Worm (Caenorhabditis elegans) whole organism, early embryonic: ENCODE measurements around the gene tni-1.

Source experiments
- F13C5.2 ChIP-seq: sonication (generic microtip); optimal IDR thresholded peaks from 2 replicates; lab custom pipeline; 2017; ENCODE audit warnings: mild to moderate bottlenecking, missing genetic modification characterization, inconsistent platforms, missing compliant biosample characterization
- ama-1 ChIP-seq: fragments of 150-350 bp; optimal IDR thresholded peaks from 2 replicates; lab custom pipeline; 2014
- ceh-13 ChIP-seq: fragments of 200-800 bp; sonication (Bioruptor generic); optimal IDR thresholded peaks from 2 replicates; lab custom pipeline; 2018; ENCODE audit warnings: mild to moderate bottlenecking, missing genetic modification characterization, missing compliant biosample characterization
- ets-7 ChIP-seq: sonication (generic microtip); optimal IDR thresholded peaks from 2 replicates; lab custom pipeline; 2016; ENCODE audit warnings: missing genotype, missing genetic modification characterization, missing compliant biosample characterization
- flt-1 ChIP-seq: fragments of 200-800 bp; sonication (Bioruptor generic); IDR thresholded peaks from 2 replicates; pipeline ENCODE4 v1.3.6; 2022; ENCODE audit warnings: missing genetic modification characterization, missing compliant biosample characterization
- hmg-4 ChIP-seq: fragments of 200-800 bp; sonication (Bioruptor generic); optimal IDR thresholded peaks from 2 replicates; lab custom pipeline; 2018; ENCODE audit warnings: mild to moderate bottlenecking, missing genetic modification characterization, missing compliant biosample characterization
- sea-1 ChIP-seq: fragments of 200-800 bp; sonication (Bioruptor generic); conservative IDR thresholded peaks from 2 replicates; pipeline ENCODE4 v1.3.6; 2022; ENCODE audit warnings: missing genetic modification characterization, missing compliant biosample characterization
- tra-4 ChIP-seq: sonication (generic microtip); optimal IDR thresholded peaks from 2 replicates; lab custom pipeline; 2017; ENCODE audit warnings: missing genetic modification characterization, missing compliant biosample characterization

DNA sequence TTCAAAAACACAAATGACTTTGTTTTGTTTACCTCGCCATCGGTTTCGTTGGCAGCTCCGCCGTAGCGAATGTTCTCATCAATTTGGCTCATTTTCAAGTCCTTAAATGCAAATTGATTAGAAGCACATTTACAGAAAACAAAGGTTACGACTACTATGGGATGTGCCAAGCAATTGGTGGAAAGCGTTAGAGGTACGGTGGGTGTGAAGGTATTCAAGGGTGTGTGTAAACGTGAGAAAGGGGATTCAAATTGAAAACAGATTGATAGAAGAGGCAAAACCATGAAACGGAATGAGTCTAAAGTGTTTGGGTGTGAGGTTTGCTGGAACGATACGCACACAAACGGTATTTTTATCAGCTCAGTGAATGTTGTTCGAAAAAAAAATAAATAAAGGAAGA lies at the start of gene tni-1:
- no peak for TF ChIP-seq ama-1
- no peak for TF ChIP-seq flt-1
- no peak for TF ChIP-seq sea-1 (GFP tag; lab: Robert Waterston, UW)
- TF ChIP-seq ets-7 (tag; lab: Kevin White, UChicago) = no peak
- TF ChIP-seq tra-4 (tag; lab: Kevin White, UChicago) = no peak
- TF ChIP-seq hmg-4 (GFP tag; lab: Kevin White, UChicago) = no peak
- TF ChIP-seq ceh-13 (GFP tag; lab: Kevin White, UChicago) = no peak
- TF ChIP-seq F13C5.2 (tag; lab: Kevin White, UChicago) = no peak
